Fruit fly (Drosophila melanogaster) S2 (cell line): ENCODE data around the gene hh.

ENCODE experiments used
- CG8478 ChIP-seq: fragments of >200 bp; optimal IDR thresholded peaks from 2 replicates; lab custom pipeline; 2018
- CTCF ChIP-seq, 2 experiments: fragments of >200 bp; optimal IDR thresholded peaks; 2 replicates each; lab custom pipeline; 2018

- TF ChIP-seq CG8478 (lab: Kevin White, UChicago) (no peak), CTCF (optimal IDR thresholded peaks at IDR 0.05; lab: Kevin White, UChicago) (no peak)
Measured at dm6 chr3R:23181714-23182337, 40.1 kb upstream of the hh start.
